Fruit fly (Drosophila melanogaster) whole organism, embryonic: Measurements from ENCODE around the gene CG7878.

Experiments
- CG11560 ChIP-seq: fragments of 200-800 bp; sonication (Bioruptor generic); IDR thresholded peaks from 3 replicates; pipeline ENCODE4 v1.3.6; 2022; ENCODE audit warnings: missing biosample characterization, missing genetic modification characterization
- CG11723 ChIP-seq: fragments of 200-800 bp; sonication (Bioruptor generic); optimal IDR thresholded peaks from 2 replicates; lab custom pipeline; 2017; ENCODE audit warnings: missing biosample characterization, mild to moderate bottlenecking, missing genetic modification characterization
- CG13424 ChIP-seq: fragments of 200-800 bp; sonication (Bioruptor generic); optimal IDR thresholded peaks from 2 replicates; lab custom pipeline; 2019; ENCODE audit warnings: missing biosample characterization, mild to moderate bottlenecking, missing genetic modification characterization, moderate library complexity
- CG14441 ChIP-seq: fragments of 200-800 bp; sonication (Bioruptor generic); IDR thresholded peaks from 2 replicates; pipeline ENCODE4 v1.3.6; 2022; ENCODE audit warnings: missing biosample characterization, missing genetic modification characterization
- CG15601 ChIP-seq: fragments of 200-800 bp; sonication (Bioruptor generic); optimal IDR thresholded peaks from 3 replicates; lab custom pipeline; 2019; ENCODE audit warnings: missing biosample characterization, mild to moderate bottlenecking, missing genetic modification characterization, moderate library complexity
- CG1603 ChIP-seq: fragments of 200-800 bp; sonication (Bioruptor generic); optimal IDR thresholded peaks from 2 replicates; lab custom pipeline; 2019; ENCODE audit warnings: missing biosample characterization, mild to moderate bottlenecking, missing genetic modification characterization, moderate library complexity
- CG17385 ChIP-seq: fragments of 200-800 bp; sonication (Bioruptor generic); optimal IDR thresholded peaks from 3 replicates; lab custom pipeline; 2018; ENCODE audit warnings: missing biosample characterization, mild to moderate bottlenecking, missing genetic modification characterization
- CG17829 ChIP-seq: fragments of 200-800 bp; optimal IDR thresholded peaks from 2 replicates; lab custom pipeline; 2019; ENCODE audit warnings: missing biosample characterization, mild to moderate bottlenecking, missing genetic modification characterization, moderate library complexity
- CG18262 ChIP-seq: fragments of 200-800 bp; optimal IDR thresholded peaks from 3 replicates; lab custom pipeline; 2019; ENCODE audit warnings: missing biosample characterization, mild to moderate bottlenecking, missing genetic modification characterization, moderate library complexity
- CG2120 ChIP-seq: fragments of 200-800 bp; sonication (Bioruptor generic); optimal IDR thresholded peaks from 3 replicates; lab custom pipeline; 2016; ENCODE audit warnings: missing biosample characterization, missing genetic modification characterization
- CG2129 ChIP-seq: fragments of 200-800 bp; sonication (Bioruptor generic); IDR thresholded peaks from 2 replicates; pipeline ENCODE4 v1.3.6; 2022; ENCODE audit warnings: missing biosample characterization, missing genetic modification characterization; ENCODE audit not compliant: partially characterized antibody
- CG30020 ChIP-seq: fragments of 200-800 bp; optimal IDR thresholded peaks from 2 replicates; lab custom pipeline; 2019; ENCODE audit warnings: missing biosample characterization, mild to moderate bottlenecking, missing genetic modification characterization, moderate library complexity
- CG3726 ChIP-seq: fragments of 200-800 bp; sonication (Bioruptor generic); IDR thresholded peaks from 3 replicates; pipeline ENCODE4, ENCODE4 v1.3.6; 2022; ENCODE audit warnings: missing biosample characterization, missing genetic modification characterization
- CG3995 ChIP-seq: fragments of 200-800 bp; sonication (Bioruptor generic); optimal IDR thresholded peaks from 3 replicates; lab custom pipeline; 2016; ENCODE audit warnings: missing biosample characterization, missing genetic modification characterization
- CG4854 ChIP-seq: fragments of 200-800 bp; sonication (Bioruptor generic); optimal IDR thresholded peaks from 2 replicates; lab custom pipeline; 2016; ENCODE audit warnings: missing biosample characterization, missing genetic modification characterization, inconsistent platforms
- CG6272 ChIP-seq: fragments of 200-800 bp; sonication (Bioruptor generic); IDR thresholded peaks from 2 replicates; pipeline ENCODE4 v1.3.6; 2022; ENCODE audit warnings: missing biosample characterization, missing genetic modification characterization
- CG7963 ChIP-seq: fragments of 200-800 bp; sonication (Bioruptor generic); IDR thresholded peaks from 3 replicates; pipeline ENCODE4 v1.3.6; 2022; ENCODE audit warnings: missing biosample characterization, missing genetic modification characterization; ENCODE audit not compliant: partially characterized antibody
- CTCF ChIP-seq: fragments of 200-800 bp; sonication (Bioruptor generic); optimal IDR thresholded peaks from 2 replicates; lab custom pipeline; 2017; ENCODE audit warnings: missing biosample characterization, mild to moderate bottlenecking, missing genetic modification characterization, moderate library complexity
- Dip2 ChIP-seq: fragments of 200-800 bp; sonication (Bioruptor generic); IDR thresholded peaks from 2 replicates; pipeline ENCODE4 v1.3.6; 2022; ENCODE audit warnings: missing biosample characterization, missing genetic modification characterization
- Doc3 ChIP-seq: fragments of 200-800 bp; sonication (Bioruptor generic); IDR thresholded peaks from 3 replicates; pipeline ENCODE4 v1.3.6; 2022; ENCODE audit warnings: missing biosample characterization, missing genetic modification characterization; ENCODE audit not compliant: partially characterized antibody
- HLH54F ChIP-seq: fragments of 200-800 bp; sonication (Bioruptor generic); optimal IDR thresholded peaks from 3 replicates; lab custom pipeline; 2016; ENCODE audit warnings: missing biosample characterization, missing genetic modification characterization
- Max ChIP-seq: fragments of 200-800 bp; sonication (Bioruptor generic); optimal IDR thresholded peaks from 2 replicates; lab custom pipeline; 2016; ENCODE audit warnings: missing biosample characterization, mild to moderate bottlenecking, missing genetic modification characterization
- Myb ChIP-seq: fragments of 200-800 bp; sonication (Bioruptor generic); optimal IDR thresholded peaks from 2 replicates; lab custom pipeline; 2016; ENCODE audit warnings: missing biosample characterization, missing genetic modification characterization
- Oli ChIP-seq: fragments of 200-800 bp; sonication (Bioruptor generic); optimal IDR thresholded peaks from 2 replicates; lab custom pipeline; 2018; ENCODE audit warnings: missing biosample characterization, mild to moderate bottlenecking, missing genetic modification characterization, moderate library complexity
- Spps ChIP-seq: fragments of 200-800 bp; sonication (Bioruptor generic); optimal IDR thresholded peaks from 2 replicates; lab custom pipeline; 2018; ENCODE audit warnings: missing biosample characterization, mild to moderate bottlenecking, missing genetic modification characterization
- Stat92E ChIP-seq, 3 experiments: fragments of >200 bp in 2 of 3; fragments of 200-800 bp in 1 of 3; sonication (Bioruptor generic) in 1 of 3; optimal IDR thresholded peaks; 2 replicates each; lab custom pipeline; 2017 to 2019; ENCODE audit warnings: missing biosample characterization in 3 of 3, missing genetic modification characterization in 3 of 3, mild to moderate bottlenecking in 1 of 3, moderate library complexity in 1 of 3
- ap ChIP-seq: fragments of 200-800 bp; sonication (Bioruptor generic); IDR thresholded peaks from 2 replicates; pipeline ENCODE4 v1.3.6; 2022; ENCODE audit warnings: missing biosample characterization, missing genetic modification characterization
- ara ChIP-seq: fragments of 200-800 bp; sonication (Bioruptor generic); IDR thresholded peaks from 2 replicates; pipeline ENCODE4 v1.3.6; 2022; ENCODE audit warnings: missing biosample characterization, missing genetic modification characterization
- cg ChIP-seq: fragments of 200-800 bp; sonication (Bioruptor generic); optimal IDR thresholded peaks from 3 replicates; lab custom pipeline; 2019; ENCODE audit warnings: missing biosample characterization, mild to moderate bottlenecking, missing genetic modification characterization, moderate library complexity
- chif ChIP-seq, 2 experiments: fragments of 200-800 bp; sonication (Bioruptor generic); optimal IDR thresholded peaks; 3 replicates each; lab custom pipeline; 2016; ENCODE audit warnings: missing biosample characterization in 2 of 2, missing genetic modification characterization in 2 of 2
- croc ChIP-seq: fragments of 200-800 bp; sonication (Bioruptor generic); conservative IDR thresholded peaks from 3 replicates; pipeline ENCODE4 v1.3.6; 2022; ENCODE audit warnings: missing biosample characterization, missing genetic modification characterization
- ems ChIP-seq: fragments of 200-800 bp; sonication (Bioruptor generic); optimal IDR thresholded peaks from 3 replicates; lab custom pipeline; 2016; ENCODE audit warnings: missing biosample characterization, missing genetic modification characterization
- eve ChIP-seq, 2 experiments: fragments of >200 bp; optimal IDR thresholded peaks; 2 replicates each; lab custom pipeline; 2017; ENCODE audit warnings: missing biosample characterization in 2 of 2, missing genetic modification characterization in 2 of 2
- exex ChIP-seq: fragments of 200-800 bp; sonication (Bioruptor generic); optimal IDR thresholded peaks from 4 replicates; lab custom pipeline; 2018; ENCODE audit warnings: missing biosample characterization, mild to moderate bottlenecking, missing genetic modification characterization, moderate library complexity
- fd102C ChIP-seq: fragments of 200-800 bp; sonication (Bioruptor generic); optimal IDR thresholded peaks from 2 replicates; lab custom pipeline; 2018; ENCODE audit warnings: missing biosample characterization, mild to moderate bottlenecking, missing genetic modification characterization, moderate library complexity
- ftz-f1 ChIP-seq: fragments of 200-800 bp; sonication (Bioruptor generic); optimal IDR thresholded peaks from 2 replicates; lab custom pipeline; 2016; ENCODE audit warnings: missing biosample characterization, missing genetic modification characterization
- gce ChIP-seq: fragments of 200-800 bp; sonication (Bioruptor generic); IDR thresholded peaks from 3 replicates; pipeline ENCODE4 v1.3.6; 2022; ENCODE audit warnings: missing biosample characterization, missing genetic modification characterization
- gsb-n ChIP-seq: fragments of 200-800 bp; sonication (Bioruptor generic); optimal IDR thresholded peaks from 3 replicates; lab custom pipeline; 2018; ENCODE audit warnings: missing biosample characterization, mild to moderate bottlenecking, missing genetic modification characterization
- ham ChIP-seq: fragments of 200-800 bp; sonication (Bioruptor generic); IDR thresholded peaks from 2 replicates; pipeline ENCODE4 v1.3.6; 2022; ENCODE audit warnings: missing biosample characterization, missing genetic modification characterization
- hb ChIP-seq: fragments of 200-800 bp; sonication (Bioruptor generic); IDR thresholded peaks from 3 replicates; pipeline ENCODE4 v1.3.6; 2022; ENCODE audit warnings: missing biosample characterization, missing genetic modification characterization; ENCODE audit not compliant: partially characterized antibody
- ken ChIP-seq: fragments of 200-800 bp; sonication (Bioruptor generic); IDR thresholded peaks from 3 replicates; pipeline ENCODE4 v1.3.6; 2022; ENCODE audit warnings: missing biosample characterization, missing genetic modification characterization
- phol ChIP-seq: fragments of 200-800 bp; sonication (Bioruptor generic); optimal IDR thresholded peaks from 3 replicates; lab custom pipeline; 2018; ENCODE audit warnings: missing biosample characterization, mild to moderate bottlenecking, missing genetic modification characterization, moderate library complexity
- prd ChIP-seq, 3 experiments: fragments of >200 bp in 2 of 3; fragments of 200-800 bp in 1 of 3; sonication (Bioruptor generic) in 1 of 3; optimal IDR thresholded peaks in 2 of 3; IDR thresholded peaks in 1 of 3; 2 replicates in 2 of 3; 3 replicates in 1 of 3; pipeline versions ENCODE4 v1.3.6 to Lab custom; 2017 to 2022; ENCODE audit warnings: missing biosample characterization in 1 of 3, missing genetic modification characterization in 1 of 3
- slou ChIP-seq: fragments of 200-800 bp; sonication (Bioruptor generic); optimal IDR thresholded peaks from 3 replicates; lab custom pipeline; 2016; ENCODE audit warnings: missing biosample characterization, missing genetic modification characterization
- stwl ChIP-seq: fragments of 200-800 bp; sonication (Bioruptor generic); optimal IDR thresholded peaks from 3 replicates; lab custom pipeline; 2018; ENCODE audit warnings: missing biosample characterization, mild to moderate bottlenecking, missing genetic modification characterization, moderate library complexity
- tgo ChIP-seq: fragments of 200-800 bp; sonication (Bioruptor generic); IDR thresholded peaks from 3 replicates; pipeline ENCODE4 v1.3.6; 2022; ENCODE audit warnings: missing biosample characterization, missing genetic modification characterization
- tna ChIP-seq: fragments of 200-800 bp; sonication (Bioruptor generic); IDR thresholded peaks from 2 replicates; pipeline ENCODE4 v1.3.6; 2022; ENCODE audit warnings: missing biosample characterization, missing genetic modification characterization; ENCODE audit not compliant: partially characterized antibody
- unc-4 ChIP-seq: fragments of 200-800 bp; sonication (Bioruptor generic); IDR thresholded peaks from 2 replicates; pipeline ENCODE4 v1.3.6; 2022; ENCODE audit warnings: missing biosample characterization, missing genetic modification characterization; ENCODE audit not compliant: partially characterized antibody

The CG7878 gene

dm6 chr3R:8113833-8114673 lies 8.5 kb upstream of the CG7878 start (continued):
- peak; percentile 88 for TF ChIP-seq CG18262 (tag; lab: Kevin White, UChicago)
- TF ChIP-seq CG2129 (GFP tag; lab: Robert Waterston, UW): no peak
- TF ChIP-seq Oli (tag; lab: Kevin White, UChicago): peak; percentile 81
- peak; percentile 66 for TF ChIP-seq ftz-f1 (GFP tag; lab: Kevin White, UChicago)
- TF ChIP-seq Doc3: no peak
- peak; percentile 59 for TF ChIP-seq CG4854 (GFP tag; lab: Kevin White, UChicago)
- TF ChIP-seq gsb-n: peak; percentile 78
- peak; percentile 37 for TF ChIP-seq slou
- TF ChIP-seq CG17385: peak; percentile 99
- peak; percentile 87 for TF ChIP-seq CG2120
- peak; percentile 77; the same call in 1 of the 3 replicates for TF ChIP-seq gce (GFP tag; lab: Robert Waterston, UW)
- peak; percentile 79 for TF ChIP-seq Spps (tag; lab: Kevin White, UChicago)
- peak; percentile 74 for TF ChIP-seq ap
- no peak for TF ChIP-seq hb (GFP tag; lab: Robert Waterston, UW)
- peak; percentile 80 for TF ChIP-seq phol (tag; lab: Kevin White, UChicago)
- peak; percentile 41 for TF ChIP-seq exex
- TF ChIP-seq prd (optimal IDR thresholded peaks at IDR 0.05; lab: Kevin White, UChicago): no peak
- peak; percentile 92 for TF ChIP-seq prd (GFP tag; IDR thresholded peaks at IDR 0.05; lab: Robert Waterston, UW)
- peak; percentile 75 for TF ChIP-seq tgo (GFP tag; lab: Robert Waterston, UW)
- peak; percentile 61 for TF ChIP-seq cg (GFP tag; lab: Kevin White, UChicago)
- 0 out of 2 replicates have a peak, but pooled peaks have one; percentile 49 for TF ChIP-seq ham (GFP tag; lab: Robert Waterston, UW)
- peak; percentile 60 for TF ChIP-seq Myb
- TF ChIP-seq CG17829: peak; percentile 88
- 0 out of 3 replicates have a peak, but pooled peaks have one; percentile 38 for TF ChIP-seq CG11560 (tag; lab: Robert Waterston, UW)
- peak; percentile 75 for TF ChIP-seq Max (GFP tag; lab: Kevin White, UChicago)
- no peak for TF ChIP-seq Dip2 (GFP tag; lab: Robert Waterston, UW)
- peak; percentile 85 to 88 for TF ChIP-seq chif (GFP tag; optimal IDR thresholded peaks at IDR 0.05; lab: Kevin White, UChicago)
- TF ChIP-seq ken (GFP tag; lab: Robert Waterston, UW): peak; percentile 68; the same call in 2 of the 3 replicates
- TF ChIP-seq CTCF (GFP tag; lab: Kevin White, UChicago): peak; percentile 2
- peak; percentile 86 for TF ChIP-seq ems (GFP tag; lab: Kevin White, UChicago)
- TF ChIP-seq CG30020 (tag; lab: Kevin White, UChicago): peak; percentile 21
- peak; percentile 56 for TF ChIP-seq CG11723 (GFP tag; lab: Kevin White, UChicago)
- peak; percentile 70 for TF ChIP-seq CG1603
- peak; percentile 70 for TF ChIP-seq fd102C (GFP tag; lab: Kevin White, UChicago)
- TF ChIP-seq CG13424 (tag; lab: Kevin White, UChicago): peak; percentile 78
- no peak for TF ChIP-seq unc-4 (GFP tag; lab: Robert Waterston, UW)
- peak; percentile 38 for TF ChIP-seq stwl
- TF ChIP-seq CG14441: peak; percentile 77
- no peak for TF ChIP-seq tna
- TF ChIP-seq CG15601 (tag; lab: Kevin White, UChicago): peak; percentile 54
- peak in 1 of 2 experiments; percentile 87 for TF ChIP-seq eve (GFP tag; optimal IDR thresholded peaks at IDR 0.05; lab: Kevin White, UChicago)
- TF ChIP-seq HLH54F (GFP tag; lab: Kevin White, UChicago): peak; percentile 79
- TF ChIP-seq CG3726 (GFP tag; lab: Robert Waterston, UW): 0 out of 3 replicates have a peak, but pooled peaks have one; percentile 58
- TF ChIP-seq CG6272: peak; percentile 60
- peak; percentile 63 for TF ChIP-seq croc
- TF ChIP-seq CG3995: peak; percentile 14
- TF ChIP-seq ara: peak; percentile 75
- no peak for TF ChIP-seq CG7963
- no peak for TF ChIP-seq Stat92E (GFP tag; optimal IDR thresholded peaks at IDR 0.05; lab: Kevin White, UChicago)
